Fruit fly (Drosophila melanogaster) whole organism, embryonic: ENCODE results near the gene Hr96.

Source experiments
- Asciz ChIP-seq: fragments of 200-800 bp; sonication (Bioruptor generic); optimal IDR thresholded peaks from 2 replicates; lab custom pipeline; 2017; ENCODE audit warnings: missing biosample characterization, mild to moderate bottlenecking, missing genetic modification characterization, missing genetic modification reagents
- CG10321 ChIP-seq: fragments of 200-800 bp; sonication (Bioruptor generic); IDR thresholded peaks from 2 replicates; pipeline ENCODE4 v1.3.6; 2022; ENCODE audit warnings: missing biosample characterization, missing genetic modification characterization
- CG10654 ChIP-seq: fragments of 200-800 bp; sonication (Bioruptor generic); optimal IDR thresholded peaks from 2 replicates; lab custom pipeline; 2016; ENCODE audit warnings: missing biosample characterization, missing genetic modification characterization
- CG10979 ChIP-seq: fragments of 200-800 bp; sonication (Bioruptor generic); optimal IDR thresholded peaks from 2 replicates; lab custom pipeline; 2018; ENCODE audit warnings: missing biosample characterization, mild to moderate bottlenecking, missing genetic modification characterization, moderate library complexity
- CG11696 ChIP-seq: fragments of 200-800 bp; sonication (Bioruptor generic); IDR thresholded peaks from 2 replicates; pipeline ENCODE4 v1.3.6; 2022; ENCODE audit warnings: missing biosample characterization, missing genetic modification characterization
- CG11723 ChIP-seq: fragments of 200-800 bp; sonication (Bioruptor generic); optimal IDR thresholded peaks from 2 replicates; lab custom pipeline; 2017; ENCODE audit warnings: missing biosample characterization, mild to moderate bottlenecking, missing genetic modification characterization
- CG12299 ChIP-seq: fragments of 200-800 bp; sonication (Bioruptor generic); optimal IDR thresholded peaks from 2 replicates; lab custom pipeline; 2018; ENCODE audit warnings: missing biosample characterization, mild to moderate bottlenecking, missing genetic modification characterization
- CG13287 ChIP-seq: fragments of 200-800 bp; sonication (Bioruptor generic); IDR thresholded peaks from 2 replicates; pipeline ENCODE4 v1.3.6; 2022; ENCODE audit warnings: missing biosample characterization, missing genetic modification characterization; ENCODE audit not compliant: partially characterized antibody
- CG13775 ChIP-seq: fragments of 200-800 bp; sonication (Bioruptor generic); optimal IDR thresholded peaks from 3 replicates; lab custom pipeline; 2017; ENCODE audit warnings: missing biosample characterization, mild to moderate bottlenecking, missing genetic modification characterization
- CG14050 ChIP-seq: fragments of 200-800 bp; sonication (Bioruptor generic); IDR thresholded peaks from 3 replicates; pipeline ENCODE4 v1.3.6; 2022; ENCODE audit warnings: missing biosample characterization, missing genetic modification characterization
- CG15011 ChIP-seq: fragments of 200-800 bp; sonication (Bioruptor generic); optimal IDR thresholded peaks from 3 replicates; lab custom pipeline; 2018; ENCODE audit warnings: missing biosample characterization, mild to moderate bottlenecking, missing genetic modification characterization
- CG15073 ChIP-seq: fragments of 200-800 bp; sonication (Bioruptor generic); optimal IDR thresholded peaks from 2 replicates; lab custom pipeline; 2016; ENCODE audit warnings: missing biosample characterization, missing genetic modification characterization
- CG16815 ChIP-seq: fragments of 200-800 bp; sonication (Bioruptor generic); optimal IDR thresholded peaks from 3 replicates; lab custom pipeline; 2017; ENCODE audit warnings: missing biosample characterization, mild to moderate bottlenecking, missing genetic modification characterization
- CG2120 ChIP-seq: fragments of 200-800 bp; sonication (Bioruptor generic); optimal IDR thresholded peaks from 3 replicates; lab custom pipeline; 2016; ENCODE audit warnings: missing biosample characterization, missing genetic modification characterization
- CG2199 ChIP-seq: fragments of 200-800 bp; sonication (Bioruptor generic); IDR thresholded peaks from 3 replicates; pipeline ENCODE4 v1.3.6; 2022; ENCODE audit warnings: missing biosample characterization, missing genetic modification characterization
- CG3838 ChIP-seq: fragments of 200-800 bp; sonication (Bioruptor generic); optimal IDR thresholded peaks from 3 replicates; lab custom pipeline; 2016; ENCODE audit warnings: missing biosample characterization, missing genetic modification characterization
- CG7963 ChIP-seq: fragments of 200-800 bp; sonication (Bioruptor generic); IDR thresholded peaks from 3 replicates; pipeline ENCODE4 v1.3.6; 2022; ENCODE audit warnings: missing biosample characterization, missing genetic modification characterization; ENCODE audit not compliant: partially characterized antibody
- CG8765 ChIP-seq: fragments of 200-800 bp; sonication (Bioruptor generic); IDR thresholded peaks from 2 replicates; pipeline ENCODE4 v1.3.6; 2022; ENCODE audit warnings: missing biosample characterization, missing genetic modification characterization
- Dip3 ChIP-seq: fragments of 200-800 bp; sonication (Bioruptor generic); optimal IDR thresholded peaks from 3 replicates; lab custom pipeline; 2016; ENCODE audit warnings: missing biosample characterization, missing genetic modification characterization
- Jarid2 ChIP-seq: fragments of 200-800 bp; sonication (Bioruptor generic); optimal IDR thresholded peaks from 3 replicates; lab custom pipeline; 2017; ENCODE audit warnings: mild to moderate bottlenecking, missing biosample characterization, missing genetic modification reagents, missing genetic modification characterization
- Meics ChIP-seq: fragments of 200-800 bp; sonication (Bioruptor generic); optimal IDR thresholded peaks from 2 replicates; lab custom pipeline; 2017; ENCODE audit warnings: missing biosample characterization, mild to moderate bottlenecking, missing genetic modification characterization
- NC2α ChIP-seq: fragments of 200-800 bp; sonication (Bioruptor generic); optimal IDR thresholded peaks from 2 replicates; lab custom pipeline; 2016; ENCODE audit warnings: missing biosample characterization, missing genetic modification characterization
- NC2β ChIP-seq: fragments of 200-800 bp; sonication (Bioruptor generic); optimal IDR thresholded peaks from 2 replicates; lab custom pipeline; 2016; ENCODE audit warnings: missing biosample characterization, missing genetic modification characterization
- Pdp1 ChIP-seq, 2 experiments: fragments of 200-800 bp; sonication (Bioruptor generic); optimal IDR thresholded peaks; 3 replicates each; lab custom pipeline; 2016; ENCODE audit warnings: missing biosample characterization in 2 of 2, missing genetic modification characterization in 2 of 2, mild to moderate bottlenecking in 1 of 2, moderate library complexity in 1 of 2
- Spps ChIP-seq: fragments of 200-800 bp; sonication (Bioruptor generic); optimal IDR thresholded peaks from 2 replicates; lab custom pipeline; 2018; ENCODE audit warnings: missing biosample characterization, mild to moderate bottlenecking, missing genetic modification characterization
- Ssrp ChIP-seq: fragments of 200-800 bp; sonication (Bioruptor generic); optimal IDR thresholded peaks from 2 replicates; lab custom pipeline; 2018; ENCODE audit warnings: missing biosample characterization, mild to moderate bottlenecking, missing genetic modification characterization, moderate library complexity
- Taf1 ChIP-seq: fragments of 200-800 bp; sonication (Bioruptor generic); IDR thresholded peaks from 2 replicates; pipeline ENCODE4 v1.3.6; 2022; ENCODE audit warnings: missing biosample characterization, missing genetic modification characterization
- ac ChIP-seq: fragments of 200-800 bp; sonication (Bioruptor generic); optimal IDR thresholded peaks from 3 replicates; lab custom pipeline; 2017; ENCODE audit warnings: missing biosample characterization, mild to moderate bottlenecking, missing genetic modification characterization
- az2 ChIP-seq: fragments of 200-800 bp; sonication (Bioruptor generic); optimal IDR thresholded peaks from 3 replicates; lab custom pipeline; 2016; ENCODE audit warnings: missing biosample characterization, missing genetic modification characterization
- bbx ChIP-seq: fragments of 200-800 bp; sonication (Bioruptor generic); IDR thresholded peaks from 2 replicates; pipeline ENCODE4 v1.3.6; 2022; ENCODE audit warnings: missing biosample characterization, missing genetic modification characterization; ENCODE audit not compliant: partially characterized antibody
- br ChIP-seq: fragments of >200 bp; optimal IDR thresholded peaks from 2 replicates; lab custom pipeline; 2017
- crc ChIP-seq: fragments of 200-800 bp; sonication (Bioruptor generic); optimal IDR thresholded peaks from 2 replicates; lab custom pipeline; 2016; ENCODE audit warnings: missing biosample characterization, missing genetic modification characterization
- gcm ChIP-seq: fragments of 200-800 bp; sonication (Bioruptor generic); optimal IDR thresholded peaks from 2 replicates; lab custom pipeline; 2019; ENCODE audit warnings: missing biosample characterization, mild to moderate bottlenecking, missing genetic modification characterization, moderate library complexity
- grn ChIP-seq: fragments of 200-800 bp; sonication (Bioruptor generic); optimal IDR thresholded peaks from 3 replicates; lab custom pipeline; 2017; ENCODE audit warnings: missing biosample characterization, missing genetic modification characterization
- gro ChIP-seq: fragments of 200-800 bp; sonication (Bioruptor generic); optimal IDR thresholded peaks from 2 replicates; lab custom pipeline; 2016; ENCODE audit warnings: missing biosample characterization, missing genetic modification characterization
- gsb-n ChIP-seq: fragments of 200-800 bp; sonication (Bioruptor generic); optimal IDR thresholded peaks from 3 replicates; lab custom pipeline; 2018; ENCODE audit warnings: missing biosample characterization, mild to moderate bottlenecking, missing genetic modification characterization
- h ChIP-seq: fragments of >200 bp; optimal IDR thresholded peaks from 2 replicates; lab custom pipeline; 2017
- jing ChIP-seq: fragments of 200-800 bp; sonication (Bioruptor generic); optimal IDR thresholded peaks from 2 replicates; lab custom pipeline; 2018; ENCODE audit warnings: missing biosample characterization, mild to moderate bottlenecking, missing genetic modification characterization
- lov ChIP-seq, 2 experiments: fragments of 200-800 bp in 1 of 2; fragments of >200 bp in 1 of 2; sonication (Bioruptor generic) in 1 of 2; IDR thresholded peaks in 1 of 2; optimal IDR thresholded peaks in 1 of 2; 2 replicates in 1 of 2; 3 replicates in 1 of 2; pipeline versions ENCODE4 v1.3.6 to Lab custom; 2017 to 2022; ENCODE audit warnings: missing biosample characterization in 1 of 2, missing genetic modification characterization in 1 of 2
- mld ChIP-seq: fragments of 200-800 bp; sonication (Bioruptor generic); IDR thresholded peaks from 3 replicates; pipeline ENCODE4 v1.3.6; 2022; ENCODE audit warnings: missing biosample characterization, missing genetic modification characterization; ENCODE audit not compliant: partially characterized antibody
- nom ChIP-seq: fragments of 200-800 bp; sonication (Bioruptor generic); optimal IDR thresholded peaks from 2 replicates; lab custom pipeline; 2017; ENCODE audit warnings: missing biosample characterization, missing genetic modification characterization, mild to moderate bottlenecking, moderate library complexity, missing genetic modification reagents
- org-1 ChIP-seq: fragments of 200-800 bp; sonication (Bioruptor generic); optimal IDR thresholded peaks from 2 replicates; lab custom pipeline; 2017; ENCODE audit warnings: missing biosample characterization, missing genetic modification characterization
- pros ChIP-seq: fragments of 200-800 bp; sonication (Bioruptor generic); optimal IDR thresholded peaks from 3 replicates; lab custom pipeline; 2019; ENCODE audit warnings: missing biosample characterization, mild to moderate bottlenecking, missing genetic modification characterization, moderate library complexity
- ranshi ChIP-seq: fragments of 200-800 bp; sonication (Bioruptor generic); IDR thresholded peaks from 2 replicates; pipeline ENCODE4 v1.3.6; 2022; ENCODE audit warnings: missing biosample characterization, missing genetic modification characterization
- row ChIP-seq: fragments of 200-800 bp; sonication (Bioruptor generic); IDR thresholded peaks from 3 replicates; pipeline ENCODE4 v1.3.6; 2022; ENCODE audit warnings: missing biosample characterization, missing genetic modification characterization
- sens ChIP-seq: fragments of 200-800 bp; sonication (Bioruptor generic); peaks from one replicate; lab custom pipeline; 2016; ENCODE audit warnings: missing biosample characterization, missing genetic modification characterization
- tap ChIP-seq: fragments of 200-800 bp; optimal IDR thresholded peaks from 3 replicates; lab custom pipeline; 2019; ENCODE audit warnings: missing biosample characterization, mild to moderate bottlenecking, missing genetic modification characterization, moderate library complexity
- tll ChIP-seq, 2 experiments: fragments of 200-800 bp in 1 of 2; fragments of >200 bp in 1 of 2; sonication (Bioruptor generic) in 1 of 2; optimal IDR thresholded peaks; 2 replicates each; lab custom pipeline; 2017 to 2019; ENCODE audit warnings: missing biosample characterization in 2 of 2, missing genetic modification characterization in 2 of 2, mild to moderate bottlenecking in 1 of 2, moderate library complexity in 1 of 2
- unpg ChIP-seq: fragments of 200-800 bp; sonication (Bioruptor generic); optimal IDR thresholded peaks from 3 replicates; lab custom pipeline; 2018; ENCODE audit warnings: missing biosample characterization, mild to moderate bottlenecking, missing genetic modification characterization, moderate library complexity
- zen ChIP-seq: fragments of 200-800 bp; sonication (Bioruptor generic); optimal IDR thresholded peaks from 3 replicates; lab custom pipeline; 2018; ENCODE audit warnings: missing biosample characterization, mild to moderate bottlenecking, missing genetic modification characterization, moderate library complexity
- zen2 ChIP-seq: fragments of 200-800 bp; sonication (Bioruptor generic); IDR thresholded peaks from 3 replicates; pipeline ENCODE4 v1.3.6; 2022; ENCODE audit warnings: missing biosample characterization, missing genetic modification characterization; ENCODE audit not compliant: partially characterized antibody
- zfh1 ChIP-seq: fragments of 200-800 bp; sonication (Bioruptor generic); IDR thresholded peaks from 3 replicates; pipeline ENCODE4 v1.3.6; 2022; ENCODE audit warnings: missing biosample characterization, missing genetic modification characterization

Gene Hr96

DNA sequence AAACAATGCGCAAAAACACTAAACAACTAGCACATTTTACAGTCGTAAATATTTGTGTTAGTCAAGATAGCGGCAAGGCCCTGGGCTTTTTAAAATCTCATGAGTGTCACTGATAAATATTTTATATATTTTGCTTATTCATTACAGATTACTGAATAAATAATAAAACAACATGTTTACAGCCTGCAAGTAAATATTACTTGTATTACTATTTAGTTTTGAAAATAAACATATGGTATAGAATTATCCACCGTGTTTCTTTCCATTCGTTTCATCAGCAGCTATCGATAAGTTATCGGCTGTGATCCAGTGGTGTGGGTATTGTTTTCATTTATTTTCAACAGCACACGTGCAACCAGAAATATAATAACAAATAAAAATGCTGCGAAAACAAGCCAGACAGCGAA lies 49.5 kb downstream of the Hr96 start, which contains the start of the genes shams and CG11920 (continued):
- peak; percentile 59 for TF ChIP-seq row (GFP tag; lab: Robert Waterston, UW)
- no peak for TF ChIP-seq Asciz (GFP tag; lab: Kevin White, UChicago)
- TF ChIP-seq CG3838: peak; percentile 36
- TF ChIP-seq tap: no peak
- peak; percentile 33; the same call in 1 of the 2 replicates for TF ChIP-seq bbx
- TF ChIP-seq Pdp1 (GFP tag; optimal IDR thresholded peaks at IDR 0.05; lab: Kevin White, UChicago): no peak
- TF ChIP-seq CG10979 (tag; lab: Kevin White, UChicago): peak; percentile 13
- TF ChIP-seq grn: no peak
- TF ChIP-seq Meics (GFP tag; lab: Kevin White, UChicago): no peak
- TF ChIP-seq CG13775 (GFP tag; lab: Kevin White, UChicago): peak; percentile 18
- peak; percentile 27 for TF ChIP-seq CG2120 (GFP tag; lab: Kevin White, UChicago)
- TF ChIP-seq nom: no peak
- TF ChIP-seq CG8765 (GFP tag; lab: Robert Waterston, UW): no peak
- TF ChIP-seq ranshi (GFP tag; lab: Robert Waterston, UW): no peak
- TF ChIP-seq Dip3 (GFP tag; lab: Kevin White, UChicago): no peak
- no peak for TF ChIP-seq CG10321 (GFP tag; lab: Robert Waterston, UW)
- no peak for TF ChIP-seq CG15073 (GFP tag; lab: Kevin White, UChicago)
- peak; percentile 3 for TF ChIP-seq Spps
- no peak for TF ChIP-seq CG15011
- no peak for TF ChIP-seq h (lab: Kevin White, UChicago)
- no peak for TF ChIP-seq NC2α (GFP tag; lab: Kevin White, UChicago)
- peak; percentile 2 for TF ChIP-seq CG10654
- peak; percentile 74 for TF ChIP-seq CG13287 (GFP tag; lab: Robert Waterston, UW)
- peak; percentile 29 for TF ChIP-seq unpg (GFP tag; lab: Kevin White, UChicago)
- no peak for TF ChIP-seq Ssrp (tag; lab: Kevin White, UChicago)
- TF ChIP-seq gro: peak; percentile 40
- TF ChIP-seq gcm: no peak
- peak; percentile 61 for TF ChIP-seq CG12299 (tag; lab: Kevin White, UChicago)
- TF ChIP-seq jing (GFP tag; lab: Kevin White, UChicago): no peak
- TF ChIP-seq zen2 (GFP tag; lab: Robert Waterston, UW): no peak; the same call in 2 of the 3 replicates
- peak; percentile 39; the same call in 1 of the 3 replicates for TF ChIP-seq CG7963 (GFP tag; lab: Robert Waterston, UW)
- no peak for TF ChIP-seq mld
- TF ChIP-seq gsb-n: peak; percentile 40
- TF ChIP-seq CG11723 (GFP tag; lab: Kevin White, UChicago): peak; percentile 26
- TF ChIP-seq, all 482 proteins: peak for 93

- TF ChIP-seq zfh1 (GFP tag; lab: Robert Waterston, UW): 0 out of 3 replicates have a peak, but pooled peaks have one; percentile 14
- TF ChIP-seq az2 (GFP tag; lab: Kevin White, UChicago): no peak
- TF ChIP-seq CG11696 (GFP tag; lab: Robert Waterston, UW): no peak
- TF ChIP-seq crc (GFP tag; lab: Kevin White, UChicago): no peak
- peak in 1 of 2 experiments; percentile 89 for TF ChIP-seq tll (GFP tag; optimal IDR thresholded peaks at IDR 0.05; lab: Kevin White, UChicago)
- TF ChIP-seq ac (GFP tag; lab: Kevin White, UChicago): peak; percentile 8
- no peak for TF ChIP-seq br (lab: Kevin White, UChicago)
- no peak for TF ChIP-seq pros (GFP tag; lab: Kevin White, UChicago)
- TF ChIP-seq org-1 (GFP tag; lab: Kevin White, UChicago): no peak
- TF ChIP-seq CG14050: no peak
- TF ChIP-seq Jarid2: no peak
- no peak for TF ChIP-seq lov (optimal IDR thresholded peaks at IDR 0.05; lab: Kevin White, UChicago)
- no peak for TF ChIP-seq lov (GFP tag; IDR thresholded peaks at IDR 0.05; lab: Robert Waterston, UW)
- TF ChIP-seq NC2β: no peak
- TF ChIP-seq Taf1: no peak
- TF ChIP-seq sens (GFP tag; lab: Kevin White, UChicago): peak; percentile 8
- peak; percentile 85; the same call in 2 of the 3 replicates for TF ChIP-seq CG2199
- TF ChIP-seq CG16815: no peak
- peak; percentile 87 for TF ChIP-seq zen (tag; lab: Kevin White, UChicago)
These were observed 52.3 kb downstream of the Hr96 start for dm6 chr3R:25077280-25077820.
